Fruit fly (Drosophila melanogaster) whole organism, wandering third instar larva: ENCODE results near the gene CG32376.
A peak's percentile ranks its signal among the peaks of the same experiment; 100 is the strongest.

Source experiments
- CG32264 ChIP-seq: fragments of 200-800 bp; sonication (Bioruptor generic); optimal IDR thresholded peaks from 2 replicates; lab custom pipeline; 2016; ENCODE audit warnings: missing biosample characterization, missing genetic modification characterization
- CG9705 ChIP-seq: fragments of 200-800 bp; sonication (Bioruptor generic); optimal IDR thresholded peaks from 2 replicates; lab custom pipeline; 2018; ENCODE audit warnings: missing biosample characterization, mild to moderate bottlenecking, missing genetic modification characterization
- CrebA ChIP-seq: fragments of 200-800 bp; sonication (Bioruptor generic); optimal IDR thresholded peaks from 2 replicates; lab custom pipeline; 2016; ENCODE audit warnings: missing biosample characterization, mild to moderate bottlenecking, missing genetic modification characterization, borderline replicate concordance
- Dfd ChIP-seq: fragments of >200 bp; optimal IDR thresholded peaks from 2 replicates; lab custom pipeline; 2017; ENCODE audit warnings: missing biosample characterization, missing genetic modification characterization
- Dif ChIP-seq: fragments of 200-275, 200-300 bp; sonication (Bioruptor generic); optimal IDR thresholded peaks from 2 replicates; lab custom pipeline; 2018; ENCODE audit warnings: missing biosample characterization, missing genetic modification characterization; ENCODE audit not compliant: partially characterized antibody
- GATAd ChIP-seq: sonication (Bioruptor generic); optimal IDR thresholded peaks from 2 replicates; lab custom pipeline; 2016; ENCODE audit warnings: missing biosample characterization, missing genetic modification characterization
- HLH106 ChIP-seq: fragments of 200-800 bp; optimal IDR thresholded peaks from 3 replicates; lab custom pipeline; 2019; ENCODE audit warnings: missing biosample characterization, mild to moderate bottlenecking, missing genetic modification characterization, moderate library complexity
- Hnf4 ChIP-seq: fragments of 200-800 bp; sonication (Bioruptor generic); optimal IDR thresholded peaks from 2 replicates; lab custom pipeline; 2016; ENCODE audit warnings: missing biosample characterization, mild to moderate bottlenecking, missing genetic modification characterization
- Hr78 ChIP-seq: fragments of >200 bp; optimal IDR thresholded peaks from 2 replicates; lab custom pipeline; 2017; ENCODE audit warnings: missing biosample characterization, missing genetic modification characterization
- Hr83 ChIP-seq: fragments of 200-300 bp; sonication (Bioruptor generic); optimal IDR thresholded peaks from 2 replicates; lab custom pipeline; 2016; ENCODE audit warnings: missing biosample characterization, mild to moderate bottlenecking, missing genetic modification characterization, moderate library complexity; ENCODE audit not compliant: poor library complexity, severe bottlenecking
- Mio ChIP-seq: sonication (Bioruptor generic); optimal IDR thresholded peaks from 2 replicates; lab custom pipeline; 2016; ENCODE audit warnings: missing biosample characterization, missing genetic modification characterization
- Myc ChIP-seq: fragments of >200 bp; optimal IDR thresholded peaks from 2 replicates; lab custom pipeline; 2017
- OdsH ChIP-seq: fragments of 200-800 bp; sonication (Bioruptor generic); optimal IDR thresholded peaks from 2 replicates; lab custom pipeline; 2016; ENCODE audit warnings: missing biosample characterization, mild to moderate bottlenecking, missing genetic modification characterization
- Rel ChIP-seq, 2 experiments: fragments of 200-800 bp; sonication (Bioruptor generic) in 1 of 2; optimal IDR thresholded peaks; 2 replicates in 1 of 2; 3 replicates in 1 of 2; lab custom pipeline; 2016 to 2019; ENCODE audit warnings: mild to moderate bottlenecking in 2 of 2, missing biosample characterization in 2 of 2, missing genetic modification characterization in 2 of 2, moderate library complexity in 1 of 2
- Sp1 ChIP-seq: fragments of 200-800 bp; sonication (Bioruptor generic); optimal IDR thresholded peaks from 3 replicates; lab custom pipeline; 2019; ENCODE audit warnings: missing biosample characterization, mild to moderate bottlenecking, missing genetic modification characterization, moderate library complexity
- Vsx2 ChIP-seq: fragments of 200-300, 225-300 bp; sonication (Bioruptor generic); optimal IDR thresholded peaks from 2 replicates; lab custom pipeline; 2018; ENCODE audit warnings: missing biosample characterization, missing genetic modification characterization; ENCODE audit not compliant: partially characterized antibody
- brk ChIP-seq: fragments of 200-800 bp; sonication (Bioruptor generic); optimal IDR thresholded peaks from 2 replicates; lab custom pipeline; 2016; ENCODE audit warnings: missing biosample characterization, mild to moderate bottlenecking, missing genetic modification characterization
- dl ChIP-seq, 2 experiments: fragments of 175-275, 200-275 bp in 1 of 2; fragments of 200-275 bp in 1 of 2; sonication (Bioruptor generic); optimal IDR thresholded peaks; lab custom pipeline; 2018; ENCODE audit warnings: mild to moderate bottlenecking in 2 of 2, missing biosample characterization in 2 of 2, missing genetic modification characterization in 2 of 2, moderate library complexity in 2 of 2; ENCODE audit not compliant: partially characterized antibody in 2 of 2, insufficient read depth in 1 of 2
- dsf ChIP-seq: sonication (Bioruptor generic); optimal IDR thresholded peaks from 2 replicates; lab custom pipeline; 2016; ENCODE audit warnings: missing biosample characterization, missing genetic modification characterization, borderline replicate concordance
- ey ChIP-seq: fragments of 200-800 bp; sonication (Bioruptor generic); optimal IDR thresholded peaks from 2 replicates; lab custom pipeline; 2016; ENCODE audit warnings: missing biosample characterization, missing genetic modification characterization
- foxo ChIP-seq, 2 experiments: fragments of 200-800 bp; sonication (Bioruptor generic); optimal IDR thresholded peaks; 2 replicates in 1 of 2; 3 replicates in 1 of 2; lab custom pipeline; 2016 to 2017; ENCODE audit warnings: missing biosample characterization in 2 of 2, missing genetic modification characterization in 2 of 2
- fru ChIP-seq: fragments of 200-800 bp; sonication (Bioruptor generic); optimal IDR thresholded peaks from 3 replicates; lab custom pipeline; 2016; ENCODE audit warnings: missing biosample characterization, mild to moderate bottlenecking, missing genetic modification characterization
- h ChIP-seq: fragments of 200-800 bp; sonication (Bioruptor generic); optimal IDR thresholded peaks from 3 replicates; lab custom pipeline; 2016; ENCODE audit warnings: missing biosample characterization, mild to moderate bottlenecking, missing genetic modification characterization
- psq ChIP-seq: fragments of 200-800 bp; sonication (Bioruptor generic); optimal IDR thresholded peaks from 3 replicates; lab custom pipeline; 2017; ENCODE audit warnings: missing biosample characterization, mild to moderate bottlenecking, missing genetic modification characterization, moderate library complexity
- rgr ChIP-seq: fragments of 200-800 bp; sonication (Bioruptor generic); optimal IDR thresholded peaks from 3 replicates; lab custom pipeline; 2016; ENCODE audit warnings: missing biosample characterization, mild to moderate bottlenecking, missing genetic modification characterization
- sage ChIP-seq: fragments of 200-800 bp; sonication (Bioruptor generic); optimal IDR thresholded peaks from 2 replicates; lab custom pipeline; 2016; ENCODE audit warnings: missing biosample characterization, mild to moderate bottlenecking, missing genetic modification characterization
- sv ChIP-seq: fragments of 200-800 bp; sonication (Bioruptor generic); optimal IDR thresholded peaks from 3 replicates; lab custom pipeline; 2016; ENCODE audit warnings: missing biosample characterization, missing genetic modification characterization
- woc ChIP-seq: sonication (Bioruptor generic); optimal IDR thresholded peaks from 2 replicates; lab custom pipeline; 2016; ENCODE audit warnings: missing biosample characterization, mild to moderate bottlenecking, missing genetic modification characterization

The CG32376 gene

dm6 chr3L:7519219-7519618 is 23.0 kb downstream of the CG32376 start:
- TF ChIP-seq Rel (GFP tag; optimal IDR thresholded peaks at IDR 0.05; lab: Kevin White, UChicago) (no peak), Rel (tag; optimal IDR thresholded peaks at IDR 0.05; lab: Kevin White, UChicago) (peak; percentile 33), rgr (no peak), GATAd (GFP tag; lab: Kevin White, UChicago) (no peak), CrebA (GFP tag; lab: Kevin White, UChicago) (no peak), CG9705 (no peak), Hnf4 (GFP tag; lab: Kevin White, UChicago) (no peak)

dm6 chr3L:7518351-7519102 is 23.7 kb downstream of the CG32376 start, which contains the start of gene ltl:
ltl (plus strand) TSS chr3L:7518997.
- TF ChIP-seq Mio (GFP tag; lab: Kevin White, UChicago) (no peak), Myc (lab: Kevin White, UChicago) (no peak), Dfd (GFP tag; lab: Kevin White, UChicago) (peak; percentile 91), Vsx2 (GFP tag; lab: Kevin White, UChicago) (peak; percentile 20)

- TF ChIP-seq sage (no peak), Sp1 (peak; percentile 31), rgr (peak; percentile 58), Myc (lab: Kevin White, UChicago) (peak; percentile 96), OdsH (GFP tag; lab: Kevin White, UChicago) (peak; percentile 14), Hr78 (GFP tag; lab: Kevin White, UChicago) (no peak), CG9705 (peak; percentile 5), sv (GFP tag; lab: Kevin White, UChicago) (peak; percentile 3), psq (GFP tag; lab: Kevin White, UChicago) (peak; percentile 56), foxo (GFP tag; optimal IDR thresholded peaks at IDR 0.05; lab: Kevin White, UChicago) (peak in 1 of 2 experiments; percentile 59), dsf (no peak), fru (GFP tag; lab: Kevin White, UChicago) (peak; percentile 17), Hr83 (GFP tag; lab: Kevin White, UChicago) (no peak), ey (GFP tag; lab: Kevin White, UChicago) (no peak), Rel (GFP tag; optimal IDR thresholded peaks at IDR 0.05; lab: Kevin White, UChicago) (no peak), Rel (tag; optimal IDR thresholded peaks at IDR 0.05; lab: Kevin White, UChicago) (peak; percentile 66), GATAd (GFP tag; lab: Kevin White, UChicago) (no peak), HLH106 (peak; percentile 50), woc (peak; percentile 57)
These were observed 31.6 kb downstream of the CG32376 start, which contains the start of gene CG7546 for dm6 chr3L:7510414-7511384. CG7546 (plus strand) TSS chr3L:7510986.

- no peak for TF ChIP-seq fru (GFP tag; lab: Kevin White, UChicago)
- TF ChIP-seq Myc (lab: Kevin White, UChicago), result no peak
- no peak for TF ChIP-seq dsf
- TF ChIP-seq foxo (GFP tag; optimal IDR thresholded peaks at IDR 0.05; lab: Kevin White, UChicago), result no peak
- no peak for TF ChIP-seq sage
- TF ChIP-seq Hnf4 (GFP tag; lab: Kevin White, UChicago), result no peak
- no peak for TF ChIP-seq Vsx2 (GFP tag; lab: Kevin White, UChicago)
- TF ChIP-seq Sp1, result no peak
- TF ChIP-seq brk (GFP tag; lab: Kevin White, UChicago), result no peak
- TF ChIP-seq ey (GFP tag; lab: Kevin White, UChicago), result no peak
- no peak for TF ChIP-seq CG32264 (GFP tag; lab: Kevin White, UChicago)
- TF ChIP-seq rgr, result no peak
- TF ChIP-seq Dif, result no peak
- no peak for TF ChIP-seq CG9705
- TF ChIP-seq h (GFP tag; lab: Kevin White, UChicago), result no peak
- TF ChIP-seq CrebA (GFP tag; lab: Kevin White, UChicago), result no peak
- TF ChIP-seq Rel (GFP tag; optimal IDR thresholded peaks at IDR 0.05; lab: Kevin White, UChicago), result no peak
- no peak for TF ChIP-seq Rel (tag; optimal IDR thresholded peaks at IDR 0.05; lab: Kevin White, UChicago)
- TF ChIP-seq dl (GFP tag; optimal IDR thresholded peaks at IDR 0.05; lab: Kevin White, UChicago; ENCODE audit: insufficient read depth in 1 of 2, partially characterized antibody in 2 of 2), result no peak
- TF ChIP-seq Dfd (GFP tag; lab: Kevin White, UChicago), result no peak
These were observed 36.1 kb downstream of the CG32376 start, which contains the start of gene CG7548 for dm6 chr3L:7506117-7506516. CG7548 (minus strand) TSS chr3L:7506217.
